Worm (Caenorhabditis elegans) whole organism, early embryonic: ENCODE results near the gene R52.5.

Experiments used
- B0310.2 ChIP-seq: sonication (generic microtip); optimal IDR thresholded peaks from 2 replicates; lab custom pipeline; 2016; ENCODE audit warnings: mild to moderate bottlenecking, missing genetic modification characterization, missing compliant biosample characterization
- F13C5.2 ChIP-seq: sonication (generic microtip); optimal IDR thresholded peaks from 2 replicates; lab custom pipeline; 2017; ENCODE audit warnings: mild to moderate bottlenecking, missing genetic modification characterization, inconsistent platforms, missing compliant biosample characterization
- aly-1 ChIP-seq: sonication (generic microtip); optimal IDR thresholded peaks from 2 replicates; lab custom pipeline; 2016; ENCODE audit warnings: missing genetic modification characterization, missing compliant biosample characterization
- ama-1 ChIP-seq: fragments of 150-350 bp; optimal IDR thresholded peaks from 2 replicates; lab custom pipeline; 2014
- ceh-13 ChIP-seq: fragments of 200-800 bp; sonication (Bioruptor generic); optimal IDR thresholded peaks from 2 replicates; lab custom pipeline; 2018; ENCODE audit warnings: mild to moderate bottlenecking, missing genetic modification characterization, missing compliant biosample characterization
- ceh-36 ChIP-seq: sonication (generic microtip); optimal IDR thresholded peaks from 2 replicates; lab custom pipeline; 2016; ENCODE audit warnings: missing genetic modification characterization, inconsistent platforms, missing compliant biosample characterization
- ets-7 ChIP-seq: sonication (generic microtip); optimal IDR thresholded peaks from 2 replicates; lab custom pipeline; 2016; ENCODE audit warnings: missing genotype, missing genetic modification characterization, missing compliant biosample characterization
- flt-1 ChIP-seq: fragments of 200-800 bp; sonication (Bioruptor generic); IDR thresholded peaks from 2 replicates; pipeline ENCODE4 v1.3.6; 2022; ENCODE audit warnings: missing genetic modification characterization, missing compliant biosample characterization
- hmbx-1 ChIP-seq: sonication (generic microtip); optimal IDR thresholded peaks from 2 replicates; lab custom pipeline; 2016; ENCODE audit warnings: mild to moderate bottlenecking, missing genetic modification characterization, missing compliant biosample characterization
- hmg-4 ChIP-seq: fragments of 200-800 bp; sonication (Bioruptor generic); optimal IDR thresholded peaks from 2 replicates; lab custom pipeline; 2018; ENCODE audit warnings: mild to moderate bottlenecking, missing genetic modification characterization, missing compliant biosample characterization
- hnd-1 ChIP-seq: sonication (generic microtip); optimal IDR thresholded peaks from 2 replicates; lab custom pipeline; 2016; ENCODE audit warnings: missing genetic modification characterization, missing compliant biosample characterization
- pes-1 ChIP-seq: fragments of 200-800 bp; sonication (Bioruptor generic); IDR thresholded peaks from 2 replicates; pipeline ENCODE4 v1.3.6; 2022; ENCODE audit warnings: missing genetic modification reagents, missing genetic modification characterization, missing compliant biosample characterization
- scrt-1 ChIP-seq: fragments of 200-800 bp; sonication (Bioruptor generic); IDR thresholded peaks from 2 replicates; pipeline ENCODE4 v1.3.6; 2022; ENCODE audit warnings: missing genetic modification characterization, missing compliant biosample characterization
- sea-1 ChIP-seq: fragments of 200-800 bp; sonication (Bioruptor generic); conservative IDR thresholded peaks from 2 replicates; pipeline ENCODE4 v1.3.6; 2022; ENCODE audit warnings: missing genetic modification characterization, missing compliant biosample characterization
- tbx-11 ChIP-seq: fragments of 200-800 bp; sonication (Bioruptor generic); IDR thresholded peaks from 2 replicates; pipeline ENCODE4 v1.3.6; 2022; ENCODE audit warnings: missing genetic modification characterization, missing compliant biosample characterization
- tbx-37 ChIP-seq: fragments of 200-800 bp; sonication (Bioruptor generic); conservative IDR thresholded peaks from 2 replicates; pipeline ENCODE4 v1.3.6; 2022; ENCODE audit warnings: missing genetic modification reagents, missing genetic modification characterization, missing compliant biosample characterization
- tra-4 ChIP-seq: sonication (generic microtip); optimal IDR thresholded peaks from 2 replicates; lab custom pipeline; 2017; ENCODE audit warnings: missing genetic modification characterization, missing compliant biosample characterization

Gene R52.5

DNA sequence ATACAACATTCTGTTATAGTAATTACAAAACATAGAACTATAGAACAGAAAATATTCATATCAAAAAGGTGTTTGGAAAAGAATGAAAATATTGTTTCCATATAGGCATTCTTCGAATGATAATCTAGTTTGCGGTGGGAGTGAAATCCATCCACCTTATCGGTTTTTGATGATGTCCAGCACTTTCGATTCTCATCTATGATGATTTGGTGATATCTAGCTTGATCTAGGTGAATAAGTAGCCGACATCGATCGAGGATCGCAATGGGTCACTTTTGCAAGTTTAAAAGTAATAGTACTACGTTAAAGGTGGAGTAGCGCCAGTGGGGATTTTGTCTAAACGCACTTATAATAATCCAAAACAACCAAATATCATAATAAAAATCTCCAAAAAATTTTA lies 3.1 kb upstream of the R52.5 start, which contains the start of gene R52.6:
TSS of gene R52.6 (minus strand) at position 101 of the 400 bp plus-strand sequence.
- TF ChIP-seq aly-1 (tag; lab: Kevin White, UChicago) = no peak
- TF ChIP-seq ets-7 (tag; lab: Kevin White, UChicago) = no peak
- TF ChIP-seq pes-1 = no peak
- no peak for TF ChIP-seq flt-1 (GFP tag; lab: Robert Waterston, UW)
- no peak for TF ChIP-seq scrt-1 (GFP tag; lab: Robert Waterston, UW)
- TF ChIP-seq ceh-13 (GFP tag; lab: Kevin White, UChicago) = no peak
- TF ChIP-seq hmbx-1 (tag; lab: Kevin White, UChicago) = no peak
- no peak for TF ChIP-seq hmg-4
- TF ChIP-seq tbx-11 (GFP tag; lab: Robert Waterston, UW) = no peak
- TF ChIP-seq tra-4 (tag; lab: Kevin White, UChicago) = no peak
- TF ChIP-seq B0310.2 (tag; lab: Kevin White, UChicago) = no peak
- TF ChIP-seq ama-1 (lab: Kevin White, UChicago) = no peak

ce11 chrII:2108295-2108694 lies 1.5 kb downstream of the R52.5 start, which contains the start of gene R52.4:
Gene R52.4, minus strand, starts transcription at chrII:2108395.
- no peak for TF ChIP-seq ceh-13 (GFP tag; lab: Kevin White, UChicago)
- TF ChIP-seq F13C5.2 (tag; lab: Kevin White, UChicago) = no peak
- TF ChIP-seq flt-1 (GFP tag; lab: Robert Waterston, UW) = no peak
- TF ChIP-seq tbx-37 (GFP tag; lab: Robert Waterston, UW) = no peak
- no peak for TF ChIP-seq ets-7 (tag; lab: Kevin White, UChicago)
- no peak for TF ChIP-seq ama-1 (lab: Kevin White, UChicago)
- no peak for TF ChIP-seq hmg-4
- no peak for TF ChIP-seq aly-1 (tag; lab: Kevin White, UChicago)
- no peak for TF ChIP-seq hnd-1 (tag; lab: Kevin White, UChicago)
- no peak for TF ChIP-seq tbx-11 (GFP tag; lab: Robert Waterston, UW)
- TF ChIP-seq ceh-36 (tag; lab: Kevin White, UChicago) = no peak

- TF ChIP-seq flt-1 (GFP tag; lab: Robert Waterston, UW) (no peak), hmg-4 (no peak), hnd-1 (tag; lab: Kevin White, UChicago) (no peak), tbx-37 (GFP tag; lab: Robert Waterston, UW) (no peak), F13C5.2 (tag; lab: Kevin White, UChicago) (no peak), tra-4 (tag; lab: Kevin White, UChicago) (no peak), tbx-11 (GFP tag; lab: Robert Waterston, UW) (no peak), sea-1 (GFP tag; lab: Robert Waterston, UW) (no peak), aly-1 (tag; lab: Kevin White, UChicago) (no peak), B0310.2 (tag; lab: Kevin White, UChicago) (no peak), ceh-36 (tag; lab: Kevin White, UChicago) (no peak)
These were observed 10.5 kb downstream of the R52.5 start, which contains the start of gene math-42 for ce11 chrII:2099139-2099976. Gene math-42, plus strand, starts transcription at chrII:2099926.

ce11 chrII:2094924-2095650 lies 14.8 kb downstream of the R52.5 start, which contains the start of gene T16A1.2:
Gene T16A1.2, plus strand, starts transcription at chrII:2095600.
- TF ChIP-seq F13C5.2 (tag; lab: Kevin White, UChicago) (no peak), B0310.2 (tag; lab: Kevin White, UChicago) (no peak), ceh-13 (GFP tag; lab: Kevin White, UChicago) (no peak), tra-4 (tag; lab: Kevin White, UChicago) (no peak), pes-1 (no peak), hnd-1 (tag; lab: Kevin White, UChicago) (no peak), sea-1 (GFP tag; lab: Robert Waterston, UW) (no peak), ceh-36 (tag; lab: Kevin White, UChicago) (no peak), scrt-1 (GFP tag; lab: Robert Waterston, UW) (no peak), tbx-37 (GFP tag; lab: Robert Waterston, UW) (no peak), hmbx-1 (tag; lab: Kevin White, UChicago) (no peak), ama-1 (lab: Kevin White, UChicago) (no peak), flt-1 (GFP tag; lab: Robert Waterston, UW) (no peak), ets-7 (tag; lab: Kevin White, UChicago) (no peak), aly-1 (tag; lab: Kevin White, UChicago) (no peak), tbx-11 (GFP tag; lab: Robert Waterston, UW) (no peak), hmg-4 (no peak)

DNA sequence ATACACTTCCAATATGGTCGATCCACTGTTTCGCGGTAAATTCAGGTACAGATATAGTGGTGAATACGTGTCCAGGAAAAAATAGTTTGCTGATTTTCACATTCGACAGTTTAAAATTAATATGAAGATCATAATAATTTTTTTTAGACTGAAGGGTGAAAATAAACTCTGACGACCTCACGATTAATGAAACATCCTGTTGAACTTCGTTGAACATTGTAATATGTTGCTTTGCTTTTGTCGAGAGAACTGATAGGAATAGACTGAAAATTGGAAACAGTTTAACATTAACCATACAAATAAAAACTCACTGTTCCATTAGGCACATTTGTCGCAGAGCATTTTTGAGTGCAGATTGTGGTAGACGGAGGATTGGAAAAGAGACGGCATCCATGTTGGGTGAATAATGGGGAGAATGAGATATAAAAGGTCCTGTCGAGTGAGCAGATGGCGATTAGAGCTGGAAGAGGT lies 16.4 kb downstream of the R52.5 start, which contains the start of gene fbxb-37:
TSS of gene fbxb-37 (minus strand) at position 421 of the 471 bp plus-strand sequence.
- no peak for TF ChIP-seq hnd-1 (tag; lab: Kevin White, UChicago)

DNA sequence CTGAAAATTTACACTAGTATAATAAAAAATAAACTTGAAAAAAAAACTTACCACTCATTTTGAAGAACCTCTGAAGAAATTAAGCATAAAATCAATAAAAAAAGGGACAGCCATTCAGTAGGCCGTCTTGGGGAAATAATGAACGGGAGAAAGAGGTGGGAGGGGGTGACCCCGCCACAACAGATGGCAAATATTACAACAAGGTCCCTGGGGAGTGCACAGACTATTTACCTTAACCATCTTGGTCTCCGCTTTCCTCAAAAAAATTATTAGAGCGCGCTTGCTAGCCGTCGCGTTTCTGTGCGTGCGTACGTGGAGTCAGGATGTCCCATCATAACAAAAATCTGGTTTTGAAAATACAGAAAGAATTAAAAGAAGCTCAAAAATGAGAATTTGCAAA lies 17.9 kb downstream of the R52.5 start, which contains the start of gene T16A1.10:
TSS of gene T16A1.10 (minus strand) at position 123 of the 400 bp plus-strand sequence.
- TF ChIP-seq ceh-13 (GFP tag; lab: Kevin White, UChicago) (no peak), tbx-11 (GFP tag; lab: Robert Waterston, UW) (no peak), hnd-1 (tag; lab: Kevin White, UChicago) (no peak), hmg-4 (peak; percentile 16), ceh-36 (tag; lab: Kevin White, UChicago) (peak; percentile 1), tbx-37 (GFP tag; lab: Robert Waterston, UW) (no peak)
